Worm (Caenorhabditis elegans): ENCODE measurements around the gene srx-7.

DNA sequence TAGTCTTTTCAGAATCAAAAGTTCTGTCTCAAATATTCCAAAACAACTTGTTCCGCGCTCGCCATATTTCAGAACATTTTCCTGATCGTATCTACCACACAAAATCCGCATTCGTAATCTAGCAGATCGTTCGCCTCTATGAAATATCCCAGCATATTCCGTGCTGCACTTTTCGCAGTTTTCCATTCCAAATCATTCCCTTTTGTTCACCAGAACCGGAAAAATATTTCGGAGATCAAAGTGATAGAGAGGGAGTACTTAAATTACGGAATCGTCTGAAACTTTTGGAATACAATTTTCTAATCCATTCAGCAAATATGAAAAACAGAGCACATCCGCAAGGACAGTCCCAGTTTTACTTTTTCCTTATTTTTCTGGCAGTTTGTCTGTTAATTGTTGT is 27.8 kb downstream of the srx-7 start, which contains the start of gene K06H6.1:
- TF ChIP-seq flt-1 (GFP tag; IDR thresholded peaks at IDR 0.05) (no peak), sea-1 (GFP tag; conservative IDR thresholded peaks at IDR 0.05) (no peak)
